Fruit fly (Drosophila melanogaster) whole organism, embryonic: ENCODE results near the gene CG3337.

Experiments used
- Antp ChIP-seq: fragments of 200-800 bp; sonication (Bioruptor generic); optimal IDR thresholded peaks from 3 replicates; lab custom pipeline; 2016; ENCODE audit warnings: missing biosample characterization, missing genetic modification characterization
- Atf6 ChIP-seq: fragments of 200-800 bp; sonication (Bioruptor generic); IDR thresholded peaks from 2 replicates; pipeline ENCODE4 v1.3.6; 2022; ENCODE audit warnings: missing biosample characterization, missing genetic modification characterization
- Awh ChIP-seq: fragments of 200-800 bp; sonication (Bioruptor generic); IDR thresholded peaks from 2 replicates; pipeline ENCODE4, ENCODE4 v1.3.6; 2022; ENCODE audit warnings: missing biosample characterization, missing genetic modification characterization
- Blimp-1 ChIP-seq: fragments of 200-800 bp; sonication (Bioruptor generic); optimal IDR thresholded peaks from 3 replicates; lab custom pipeline; 2018; ENCODE audit warnings: missing biosample characterization, missing genetic modification characterization, mild to moderate bottlenecking, moderate library complexity, missing genetic modification reagents
- BtbVII ChIP-seq: fragments of 200-800 bp; sonication (Bioruptor generic); optimal IDR thresholded peaks from 3 replicates; lab custom pipeline; 2017; ENCODE audit warnings: missing biosample characterization, mild to moderate bottlenecking, missing genetic modification characterization
- CG11504 ChIP-seq: fragments of 200-800 bp; sonication (Bioruptor generic); optimal IDR thresholded peaks from 3 replicates; lab custom pipeline; 2019; ENCODE audit warnings: missing biosample characterization, mild to moderate bottlenecking, missing genetic modification characterization, moderate library complexity
- CG17328 ChIP-seq: fragments of 200-800 bp; sonication (Bioruptor generic); IDR thresholded peaks from 2 replicates; pipeline ENCODE4 v1.3.6; 2022; ENCODE audit warnings: missing biosample characterization, missing genetic modification characterization
- CG18262 ChIP-seq: fragments of 200-800 bp; optimal IDR thresholded peaks from 3 replicates; lab custom pipeline; 2019; ENCODE audit warnings: missing biosample characterization, mild to moderate bottlenecking, missing genetic modification characterization, moderate library complexity
- CG2116 ChIP-seq: fragments of 200-800 bp; sonication (Bioruptor generic); optimal IDR thresholded peaks from 3 replicates; lab custom pipeline; 2018; ENCODE audit warnings: missing biosample characterization, mild to moderate bottlenecking, missing genetic modification characterization
- CG2889 ChIP-seq: fragments of 200-800 bp; sonication (Bioruptor generic); IDR thresholded peaks from 3 replicates; pipeline ENCODE4 v1.3.6; 2022; ENCODE audit warnings: missing biosample characterization, missing genetic modification characterization
- CG30020 ChIP-seq: fragments of 200-800 bp; optimal IDR thresholded peaks from 2 replicates; lab custom pipeline; 2019; ENCODE audit warnings: missing biosample characterization, mild to moderate bottlenecking, missing genetic modification characterization, moderate library complexity
- CG31441 ChIP-seq: fragments of 200-800 bp; sonication (Bioruptor generic); IDR thresholded peaks from 2 replicates; pipeline ENCODE4 v1.3.6; 2022; ENCODE audit warnings: missing biosample characterization, missing genetic modification characterization
- CG4424 ChIP-seq: fragments of 200-800 bp; sonication (Bioruptor generic); optimal IDR thresholded peaks from 3 replicates; lab custom pipeline; 2016; ENCODE audit warnings: missing biosample characterization, missing genetic modification characterization
- CG5245 ChIP-seq: fragments of 200-800 bp; sonication (Bioruptor generic); optimal IDR thresholded peaks from 3 replicates; lab custom pipeline; 2016; ENCODE audit warnings: missing biosample characterization, missing genetic modification characterization
- CG6272 ChIP-seq: fragments of 200-800 bp; sonication (Bioruptor generic); IDR thresholded peaks from 2 replicates; pipeline ENCODE4 v1.3.6; 2022; ENCODE audit warnings: missing biosample characterization, missing genetic modification characterization
- CHES-1-like ChIP-seq: fragments of 200-800 bp; sonication (Bioruptor generic); optimal IDR thresholded peaks from 2 replicates; lab custom pipeline; 2016; ENCODE audit warnings: missing biosample characterization, missing genetic modification characterization
- Camta ChIP-seq: fragments of 200-800 bp; sonication (Bioruptor generic); optimal IDR thresholded peaks from 2 replicates; lab custom pipeline; 2016; ENCODE audit warnings: missing biosample characterization, missing genetic modification characterization
- CoRest ChIP-seq: fragments of 200-800 bp; sonication (Bioruptor generic); optimal IDR thresholded peaks from 3 replicates; lab custom pipeline; 2018; ENCODE audit warnings: missing biosample characterization, mild to moderate bottlenecking, missing genetic modification characterization, moderate library complexity
- CrebB ChIP-seq: fragments of 200-800 bp; sonication (Bioruptor generic); optimal IDR thresholded peaks from 3 replicates; lab custom pipeline; 2018; ENCODE audit warnings: missing biosample characterization, mild to moderate bottlenecking, missing genetic modification characterization
- Elba2 ChIP-seq: fragments of 200-800 bp; sonication (Bioruptor generic); optimal IDR thresholded peaks from 3 replicates; lab custom pipeline; 2016; ENCODE audit warnings: missing biosample characterization, missing genetic modification characterization
- HLH4C ChIP-seq: fragments of 200-800 bp; sonication (Bioruptor generic); IDR thresholded peaks from 3 replicates; pipeline ENCODE4 v1.3.6; 2022; ENCODE audit warnings: missing biosample characterization, missing genetic modification characterization; ENCODE audit not compliant: partially characterized antibody
- Ravus ChIP-seq: fragments of 200-800 bp; sonication (Bioruptor generic); IDR thresholded peaks from 2 replicates; pipeline ENCODE4 v1.3.6; 2022; ENCODE audit warnings: missing biosample characterization, missing genetic modification characterization
- Scr ChIP-seq: fragments of 200-800 bp; sonication (Bioruptor generic); IDR thresholded peaks from 2 replicates; pipeline ENCODE4 v1.3.6; 2022; ENCODE audit warnings: missing biosample characterization, missing genetic modification characterization; ENCODE audit not compliant: partially characterized antibody
- Side ChIP-seq: fragments of 200-800 bp; sonication (Bioruptor generic); optimal IDR thresholded peaks from 2 replicates; lab custom pipeline; 2016; ENCODE audit warnings: missing biosample characterization, missing genetic modification characterization
- Sin3A ChIP-seq: fragments of >200 bp; optimal IDR thresholded peaks from 2 replicates; lab custom pipeline; 2018
- Sox100B ChIP-seq: fragments of 200-800 bp; sonication (Bioruptor generic); optimal IDR thresholded peaks from 3 replicates; lab custom pipeline; 2018; ENCODE audit warnings: missing biosample characterization, mild to moderate bottlenecking, missing genetic modification characterization
- Spps ChIP-seq: fragments of 200-800 bp; sonication (Bioruptor generic); optimal IDR thresholded peaks from 2 replicates; lab custom pipeline; 2018; ENCODE audit warnings: missing biosample characterization, mild to moderate bottlenecking, missing genetic modification characterization
- Sry-δ ChIP-seq: fragments of 200-800 bp; sonication (Bioruptor generic); optimal IDR thresholded peaks from 2 replicates; lab custom pipeline; 2016; ENCODE audit warnings: missing biosample characterization, missing genetic modification characterization
- abd-A ChIP-seq: fragments of 200-800 bp; sonication (Bioruptor generic); optimal IDR thresholded peaks from 3 replicates; lab custom pipeline; 2019; ENCODE audit warnings: missing biosample characterization, mild to moderate bottlenecking, missing genetic modification characterization, moderate library complexity
- ara ChIP-seq: fragments of 200-800 bp; sonication (Bioruptor generic); IDR thresholded peaks from 2 replicates; pipeline ENCODE4 v1.3.6; 2022; ENCODE audit warnings: missing biosample characterization, missing genetic modification characterization
- ash1 ChIP-seq: fragments of 200-800 bp; sonication (Bioruptor generic); optimal IDR thresholded peaks from 2 replicates; lab custom pipeline; 2018; ENCODE audit warnings: missing biosample characterization, mild to moderate bottlenecking, missing genetic modification characterization
- btn ChIP-seq: fragments of 200-800 bp; sonication (Bioruptor generic); optimal IDR thresholded peaks from 2 replicates; lab custom pipeline; 2016; ENCODE audit warnings: missing biosample characterization, missing genetic modification characterization
- cato ChIP-seq: fragments of 200-800 bp; sonication (Bioruptor generic); optimal IDR thresholded peaks from 2 replicates; lab custom pipeline; 2016; ENCODE audit warnings: missing biosample characterization, missing genetic modification characterization, borderline replicate concordance
- crol ChIP-seq: fragments of 200-800 bp; sonication (Bioruptor generic); IDR thresholded peaks from 2 replicates; pipeline ENCODE4 v1.3.6; 2022; ENCODE audit warnings: missing biosample characterization, missing genetic modification characterization
- dimm ChIP-seq: fragments of 200-800 bp; sonication (Bioruptor generic); IDR thresholded peaks from 2 replicates; pipeline ENCODE4 v1.3.6; 2022; ENCODE audit warnings: missing biosample characterization, missing genetic modification characterization
- gcm2 ChIP-seq: fragments of 200-800 bp; sonication (Bioruptor generic); optimal IDR thresholded peaks from 2 replicates; lab custom pipeline; 2016; ENCODE audit warnings: missing biosample characterization, missing genetic modification characterization
- grn ChIP-seq: fragments of 200-800 bp; sonication (Bioruptor generic); optimal IDR thresholded peaks from 3 replicates; lab custom pipeline; 2017; ENCODE audit warnings: missing biosample characterization, missing genetic modification characterization
- ham ChIP-seq: fragments of 200-800 bp; sonication (Bioruptor generic); IDR thresholded peaks from 2 replicates; pipeline ENCODE4 v1.3.6; 2022; ENCODE audit warnings: missing biosample characterization, missing genetic modification characterization
- hb ChIP-seq: fragments of 200-800 bp; sonication (Bioruptor generic); IDR thresholded peaks from 3 replicates; pipeline ENCODE4 v1.3.6; 2022; ENCODE audit warnings: missing biosample characterization, missing genetic modification characterization; ENCODE audit not compliant: partially characterized antibody
- inv ChIP-seq: fragments of 200-800 bp; sonication (Bioruptor generic); IDR thresholded peaks from 2 replicates; pipeline ENCODE4 v1.3.6; 2022; ENCODE audit warnings: missing biosample characterization, missing genetic modification characterization; ENCODE audit not compliant: partially characterized antibody
- jing ChIP-seq: fragments of 200-800 bp; sonication (Bioruptor generic); optimal IDR thresholded peaks from 2 replicates; lab custom pipeline; 2018; ENCODE audit warnings: missing biosample characterization, mild to moderate bottlenecking, missing genetic modification characterization
- nmo ChIP-seq: fragments of 200-800 bp; sonication (Bioruptor generic); optimal IDR thresholded peaks from 2 replicates; lab custom pipeline; 2018; ENCODE audit warnings: missing biosample characterization, mild to moderate bottlenecking, missing genetic modification characterization, moderate library complexity
- pb ChIP-seq: fragments of 200-800 bp; sonication (Bioruptor generic); optimal IDR thresholded peaks from 3 replicates; lab custom pipeline; 2016; ENCODE audit warnings: missing biosample characterization, missing genetic modification characterization
- peb ChIP-seq: fragments of 200-800 bp; sonication (Bioruptor generic); IDR thresholded peaks from 2 replicates; pipeline ENCODE4 v1.3.6; 2022; ENCODE audit warnings: missing biosample characterization, missing genetic modification characterization
- scrt ChIP-seq: fragments of 200-800 bp; sonication (Bioruptor generic); optimal IDR thresholded peaks from 2 replicates; lab custom pipeline; 2018; ENCODE audit warnings: missing biosample characterization, mild to moderate bottlenecking, missing genetic modification characterization, moderate library complexity
- sisA ChIP-seq: fragments of 200-800 bp; sonication (Bioruptor generic); IDR thresholded peaks from 2 replicates; pipeline ENCODE4 v1.3.6; 2022; ENCODE audit warnings: missing biosample characterization, missing genetic modification characterization
- tap ChIP-seq: fragments of 200-800 bp; optimal IDR thresholded peaks from 3 replicates; lab custom pipeline; 2019; ENCODE audit warnings: missing biosample characterization, mild to moderate bottlenecking, missing genetic modification characterization, moderate library complexity
- tll ChIP-seq, 2 experiments: fragments of 200-800 bp in 1 of 2; fragments of >200 bp in 1 of 2; sonication (Bioruptor generic) in 1 of 2; optimal IDR thresholded peaks; 2 replicates each; lab custom pipeline; 2017 to 2019; ENCODE audit warnings: missing biosample characterization in 2 of 2, missing genetic modification characterization in 2 of 2, mild to moderate bottlenecking in 1 of 2, moderate library complexity in 1 of 2
- tup ChIP-seq: fragments of 200-800 bp; sonication (Bioruptor generic); optimal IDR thresholded peaks from 2 replicates; lab custom pipeline; 2016; ENCODE audit warnings: missing biosample characterization, mild to moderate bottlenecking, missing genetic modification characterization, moderate library complexity
- wek ChIP-seq: fragments of 200-800 bp; sonication (Bioruptor generic); optimal IDR thresholded peaks from 3 replicates; lab custom pipeline; 2018; ENCODE audit warnings: missing biosample characterization, mild to moderate bottlenecking, missing genetic modification characterization, moderate library complexity

CG3337 gene

DNA sequence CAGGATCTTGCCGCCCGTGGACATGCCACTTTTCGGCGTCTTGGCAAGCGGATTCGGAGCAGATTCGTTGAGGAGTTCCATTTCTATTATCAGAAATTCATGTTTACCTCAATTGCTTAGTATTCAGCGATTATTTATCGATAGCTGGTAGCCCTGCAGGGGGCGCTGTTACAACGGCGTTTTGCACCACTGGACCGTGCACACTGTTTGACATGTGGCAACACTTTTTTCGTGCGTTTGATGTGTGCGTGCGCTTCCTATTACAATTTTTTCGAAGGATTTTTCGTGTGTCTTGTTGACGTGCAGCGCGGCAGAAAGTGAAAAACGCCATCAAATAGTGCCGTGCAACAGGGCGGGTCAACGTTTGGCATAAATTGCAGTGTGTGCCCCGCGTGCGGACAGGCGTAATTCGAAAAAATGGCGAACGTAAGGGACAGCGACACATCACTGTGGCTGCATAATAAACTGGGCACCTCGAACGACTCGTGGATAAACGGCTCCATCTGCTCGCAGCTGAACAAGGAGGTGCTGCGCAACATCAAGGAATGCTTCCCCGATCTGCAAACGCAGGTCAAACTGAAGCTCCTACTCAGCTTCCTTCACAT is at the start of gene CG3337, which contains the start of gene Nelf-A (continued):
- TF ChIP-seq CoRest (tag; lab: Kevin White, UChicago): peak; percentile 60
- TF ChIP-seq tup: peak; percentile 23
- TF ChIP-seq btn: peak; percentile 46
- peak; percentile 91 for TF ChIP-seq CHES-1-like (GFP tag; lab: Kevin White, UChicago)
- TF ChIP-seq Antp (GFP tag; lab: Kevin White, UChicago): peak; percentile 84
- TF ChIP-seq grn: no peak
- TF ChIP-seq Atf6 (GFP tag; lab: Robert Waterston, UW): 0 out of 2 replicates have a peak, but pooled peaks have one; percentile 26
- TF ChIP-seq Awh (GFP tag; lab: Robert Waterston, UW): no peak
- peak; percentile 60 for TF ChIP-seq ash1 (GFP tag; lab: Kevin White, UChicago)
- TF ChIP-seq ham (GFP tag; lab: Robert Waterston, UW): no peak
- TF ChIP-seq CG5245: peak; percentile 55
- peak; percentile 71 for TF ChIP-seq sisA (GFP tag; lab: Robert Waterston, UW)
- no peak for TF ChIP-seq Ravus (GFP tag; lab: Robert Waterston, UW)
- no peak for TF ChIP-seq scrt
- TF ChIP-seq ara (GFP tag; lab: Robert Waterston, UW): peak; percentile 47; the same call in 1 of the 2 replicates
- no peak for TF ChIP-seq Blimp-1 (GFP tag; lab: Kevin White, UChicago)
- peak; percentile 66 for TF ChIP-seq CG6272 (GFP tag; lab: Robert Waterston, UW)
- TF ChIP-seq dimm: no peak
- TF ChIP-seq CG11504: no peak
- TF ChIP-seq CrebB (tag; lab: Kevin White, UChicago): peak; percentile 53
- TF ChIP-seq CG31441 (GFP tag; lab: Robert Waterston, UW): no peak; the same call in 1 of the 2 replicates
- peak; percentile 86 for TF ChIP-seq Sry-δ
- no peak for TF ChIP-seq peb (GFP tag; lab: Robert Waterston, UW)
- TF ChIP-seq Camta: peak; percentile 77
- peak; percentile 62 for TF ChIP-seq CG4424 (GFP tag; lab: Kevin White, UChicago)
- no peak for TF ChIP-seq crol
- TF ChIP-seq BtbVII: peak; percentile 47
- TF ChIP-seq tll (GFP tag; optimal IDR thresholded peaks at IDR 0.05; lab: Kevin White, UChicago): no peak
- no peak for TF ChIP-seq wek
- TF ChIP-seq CG2116: peak; percentile 69
- TF ChIP-seq gcm2 (GFP tag; lab: Kevin White, UChicago): peak; percentile 42
- TF ChIP-seq Sin3A (lab: Kevin White, UChicago): peak; percentile 66
- peak; percentile 78 for TF ChIP-seq Elba2 (GFP tag; lab: Kevin White, UChicago)
- peak; percentile 72 for TF ChIP-seq HLH4C
- no peak for TF ChIP-seq Sox100B (GFP tag; lab: Kevin White, UChicago)
- no peak for TF ChIP-seq CG17328 (GFP tag; lab: Robert Waterston, UW)
- peak; percentile 66 for TF ChIP-seq pb (GFP tag; lab: Kevin White, UChicago)
- peak; percentile 68 for TF ChIP-seq nmo (GFP tag; lab: Kevin White, UChicago)
- peak; percentile 80 for TF ChIP-seq inv (GFP tag; lab: Robert Waterston, UW)
- TF ChIP-seq Scr (GFP tag; lab: Robert Waterston, UW): peak; percentile 78
- peak; percentile 37 for TF ChIP-seq CG18262 (tag; lab: Kevin White, UChicago)
- 0 out of 3 replicates have a peak, but pooled peaks have one; percentile 34 for TF ChIP-seq CG2889 (GFP tag; lab: Robert Waterston, UW)
- peak; percentile 78 for TF ChIP-seq hb
- peak; percentile 56 for TF ChIP-seq Side (GFP tag; lab: Kevin White, UChicago)
- no peak for TF ChIP-seq jing (GFP tag; lab: Kevin White, UChicago)
- TF ChIP-seq Spps (tag; lab: Kevin White, UChicago): no peak
- TF ChIP-seq tap: no peak
- TF ChIP-seq abd-A (tag; lab: Kevin White, UChicago): no peak
- no peak for TF ChIP-seq CG30020 (tag; lab: Kevin White, UChicago)
- no peak for TF ChIP-seq cato
